Worm (Caenorhabditis elegans) whole organism, mixed stage, embryonic: Measurements from ENCODE around the gene F08F1.9.
A peak's percentile ranks its signal among the peaks of the same experiment; 100 is the strongest.

Experiments
- M03D4.4 ChIP-seq: sonication (generic microtip); optimal IDR thresholded peaks from 2 replicates; lab custom pipeline; 2017; ENCODE audit warnings: mild to moderate bottlenecking, missing genetic modification characterization, missing compliant biosample characterization
- bed-3 ChIP-seq: fragments of 200-800 bp; sonication (Bioruptor generic); optimal IDR thresholded peaks from 3 replicates; lab custom pipeline; 2018; ENCODE audit warnings: mild to moderate bottlenecking, missing genetic modification characterization, moderate library complexity, missing compliant biosample characterization
- blmp-1 ChIP-seq: fragments of 150-350 bp; optimal IDR thresholded peaks from 2 replicates; lab custom pipeline; 2014; ENCODE audit warnings: missing biosample characterization, missing genetic modification characterization
- ceh-39 ChIP-seq: fragments of 150-350 bp; optimal IDR thresholded peaks from 2 replicates; lab custom pipeline; 2014; ENCODE audit warnings: missing biosample characterization, missing genetic modification characterization
- ceh-43 ChIP-seq: fragments of 200-800 bp; sonication (Bioruptor generic); optimal IDR thresholded peaks from 2 replicates; lab custom pipeline; 2018; ENCODE audit warnings: mild to moderate bottlenecking, missing genetic modification characterization, moderate library complexity, missing compliant biosample characterization
- ceh-83 ChIP-seq: fragments of 200-800 bp; sonication (Bioruptor generic); optimal IDR thresholded peaks from 2 replicates; lab custom pipeline; 2018; ENCODE audit warnings: mild to moderate bottlenecking, missing genetic modification characterization, missing compliant biosample characterization
- ces-1 ChIP-seq: fragments of 150-350 bp; optimal IDR thresholded peaks from 2 replicates; lab custom pipeline; 2014; ENCODE audit warnings: missing biosample characterization, missing genetic modification reagents, missing genetic modification characterization
- cnd-1 ChIP-seq: fragments of 200-800 bp; sonication (Bioruptor generic); optimal IDR thresholded peaks from 2 replicates; lab custom pipeline; 2018; ENCODE audit warnings: mild to moderate bottlenecking, missing genetic modification characterization, missing compliant biosample characterization
- drap-1 ChIP-seq: fragments of 200-800 bp; sonication (Bioruptor generic); optimal IDR thresholded peaks from 3 replicates; lab custom pipeline; 2018; ENCODE audit warnings: mild to moderate bottlenecking, missing genetic modification characterization, missing compliant biosample characterization
- elt-1 ChIP-seq: sonication (generic microtip); optimal IDR thresholded peaks from 2 replicates; lab custom pipeline; 2017; ENCODE audit warnings: missing genetic modification characterization, mild to moderate bottlenecking, missing compliant biosample characterization, antibody characterized with exemption, moderate library complexity, borderline replicate concordance; ENCODE audit not compliant: insufficient read depth
- elt-3 ChIP-seq: fragments of 150-350 bp; optimal IDR thresholded peaks from 2 replicates; lab custom pipeline; 2014; ENCODE audit warnings: missing biosample characterization, missing genetic modification characterization
- flh-1 ChIP-seq: fragments of 200-800 bp; sonication (Bioruptor generic); optimal IDR thresholded peaks from 2 replicates; lab custom pipeline; 2018; ENCODE audit warnings: mild to moderate bottlenecking, missing genetic modification characterization, moderate library complexity, missing compliant biosample characterization
- ham-2 ChIP-seq: fragments of 200-800 bp; sonication (Bioruptor generic); optimal IDR thresholded peaks from 2 replicates; lab custom pipeline; 2018; ENCODE audit warnings: mild to moderate bottlenecking, missing genetic modification characterization, missing compliant biosample characterization
- hlh-1 ChIP-seq: fragments of 150-350 bp; optimal IDR thresholded peaks from 2 replicates; lab custom pipeline; 2014; ENCODE audit warnings: missing biosample characterization, missing genetic modification reagents, missing genetic modification characterization
- lin-13 ChIP-seq: fragments of 150-350 bp; optimal IDR thresholded peaks from 2 replicates; lab custom pipeline; 2014; ENCODE audit warnings: missing biosample characterization, missing genetic modification characterization
- lin-32 ChIP-seq: fragments of 200-800 bp; sonication (Bioruptor generic); optimal IDR thresholded peaks from 2 replicates; lab custom pipeline; 2018; ENCODE audit warnings: mild to moderate bottlenecking, missing genetic modification characterization, missing compliant biosample characterization
- lsy-2 ChIP-seq: fragments of 150-350 bp; optimal IDR thresholded peaks from 2 replicates; lab custom pipeline; 2014; ENCODE audit warnings: missing biosample characterization, missing genetic modification characterization
- mab-5 ChIP-seq: fragments of 150-350 bp; optimal IDR thresholded peaks from 2 replicates; lab custom pipeline; 2014; ENCODE audit warnings: missing biosample characterization, missing genetic modification characterization
- mep-1 ChIP-seq: fragments of 150-350 bp; optimal IDR thresholded peaks from 2 replicates; lab custom pipeline; 2017; ENCODE audit warnings: missing biosample characterization, missing genetic modification reagents, missing genetic modification characterization, inconsistent platforms
- mls-2 ChIP-seq: sonication (generic microtip); optimal IDR thresholded peaks from 2 replicates; lab custom pipeline; 2016; ENCODE audit warnings: mild to moderate bottlenecking, missing genetic modification characterization, moderate library complexity, missing compliant biosample characterization
- nhr-12 ChIP-seq: fragments of 150-350 bp; optimal IDR thresholded peaks from 2 replicates; lab custom pipeline; 2014; ENCODE audit warnings: missing biosample characterization, missing genetic modification characterization
- nhr-2 ChIP-seq: fragments of 150-350 bp; optimal IDR thresholded peaks from 2 replicates; lab custom pipeline; 2014; ENCODE audit warnings: missing biosample characterization, missing genetic modification characterization
- nhr-237 ChIP-seq: fragments of 150-350 bp; optimal IDR thresholded peaks from 2 replicates; lab custom pipeline; 2014; ENCODE audit warnings: missing biosample characterization, missing genetic modification characterization
- nhr-28 ChIP-seq: fragments of 150-350 bp; optimal IDR thresholded peaks from 2 replicates; lab custom pipeline; 2014; ENCODE audit warnings: missing biosample characterization, missing genetic modification characterization
- nhr-76 ChIP-seq: sonication (generic microtip); optimal IDR thresholded peaks from 2 replicates; lab custom pipeline; 2017; ENCODE audit warnings: missing biosample characterization, missing genetic modification characterization
- pha-4 ChIP-seq: fragments of 150-350 bp; optimal IDR thresholded peaks from 2 replicates; lab custom pipeline; 2018; ENCODE audit warnings: missing biosample characterization, missing genetic modification reagents, missing genetic modification characterization
- sem-2 ChIP-seq: fragments of 200-800 bp; sonication (Bioruptor generic); optimal IDR thresholded peaks from 2 replicates; lab custom pipeline; 2018; ENCODE audit warnings: mild to moderate bottlenecking, missing genetic modification characterization, missing compliant biosample characterization
- snpc-4 ChIP-seq: fragments of 150-350 bp; optimal IDR thresholded peaks from 2 replicates; lab custom pipeline; 2014; ENCODE audit warnings: missing biosample characterization, missing genetic modification characterization
- sptf-1 ChIP-seq: sonication (generic microtip); optimal IDR thresholded peaks from 2 replicates; lab custom pipeline; 2017; ENCODE audit warnings: mild to moderate bottlenecking, missing genetic modification characterization, moderate library complexity, missing compliant biosample characterization
- tbx-8 ChIP-seq: fragments of 200-800 bp; sonication (Bioruptor generic); optimal IDR thresholded peaks from 2 replicates; lab custom pipeline; 2018; ENCODE audit warnings: mild to moderate bottlenecking, missing genetic modification characterization, moderate library complexity, missing compliant biosample characterization
- unc-120 ChIP-seq: sonication (generic microtip); optimal IDR thresholded peaks from 2 replicates; lab custom pipeline; 2017; ENCODE audit warnings: missing genetic modification characterization, missing compliant biosample characterization; ENCODE audit not compliant: poor library complexity, severe bottlenecking
- unc-39 ChIP-seq: fragments of 150-350 bp; optimal IDR thresholded peaks from 2 replicates; lab custom pipeline; 2014; ENCODE audit warnings: missing biosample characterization, missing genetic modification characterization
- unc-62 ChIP-seq: fragments of 150-350 bp; optimal IDR thresholded peaks from 2 replicates; lab custom pipeline; 2014; ENCODE audit warnings: missing biosample characterization, missing genetic modification reagents, missing genetic modification characterization
- zip-8 ChIP-seq: fragments of 150-350 bp; optimal IDR thresholded peaks from 2 replicates; lab custom pipeline; 2014; ENCODE audit warnings: missing biosample characterization, missing genetic modification characterization
- ztf-11 ChIP-seq: fragments of 150-350 bp; optimal IDR thresholded peaks from 2 replicates; lab custom pipeline; 2014; ENCODE audit warnings: missing biosample characterization, missing genetic modification characterization

The F08F1.9 gene

DNA sequence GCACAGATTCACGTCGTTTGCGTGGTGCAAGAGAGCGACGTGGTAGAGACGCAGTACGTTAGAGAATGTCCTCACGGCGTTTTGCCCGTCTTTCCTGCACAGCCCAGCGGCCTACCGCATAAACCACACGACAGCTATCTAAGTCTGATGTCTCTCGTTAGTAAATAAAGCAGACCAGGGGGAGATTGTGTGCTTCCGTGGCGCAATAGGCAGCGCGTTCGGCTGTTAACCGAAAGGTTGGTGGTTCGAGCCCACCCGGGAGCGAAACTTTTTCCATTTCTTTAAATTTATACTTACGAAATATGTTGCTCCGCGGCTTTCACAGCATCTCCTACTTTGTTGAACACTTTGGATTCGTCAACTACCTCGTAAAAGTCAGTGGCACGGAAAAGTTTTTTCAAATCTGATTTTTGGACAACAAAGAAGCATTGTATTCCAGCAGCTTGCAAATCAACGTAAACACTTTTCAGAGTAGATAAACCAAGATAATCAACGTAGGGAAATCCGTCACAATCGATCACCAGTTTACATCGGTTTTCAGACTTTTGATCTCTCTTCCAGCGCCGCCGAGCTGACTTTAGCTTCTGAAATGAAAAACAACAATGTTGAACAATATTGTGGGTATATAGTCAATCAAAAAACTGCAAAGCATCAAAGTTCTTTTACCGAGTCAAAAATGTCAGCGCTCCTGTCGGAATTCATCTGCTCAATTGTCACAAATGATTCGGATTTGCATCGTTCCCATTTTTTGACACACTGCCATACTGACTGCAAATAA lies 6.2 kb downstream of the F08F1.9 start:
- TF ChIP-seq drap-1 (GFP tag; lab: Kevin White, UChicago) (peak; percentile 98), elt-1 (no peak), unc-62 (GFP tag; lab: Kevin White, UChicago) (peak; percentile 57), nhr-76 (tag; lab: Kevin White, UChicago) (no peak), hlh-1 (peak; percentile 55), nhr-237 (peak; percentile 89), zip-8 (tag; lab: Kevin White, UChicago) (peak; percentile 45), ceh-43 (GFP tag; lab: Kevin White, UChicago) (peak; percentile 94), snpc-4 (tag; lab: Kevin White, UChicago) (no peak), ceh-39 (tag; lab: Kevin White, UChicago) (no peak), flh-1 (GFP tag; lab: Kevin White, UChicago) (peak; percentile 89), unc-39 (peak; percentile 79), blmp-1 (tag; lab: Kevin White, UChicago) (no peak), mab-5 (tag; lab: Kevin White, UChicago) (peak; percentile 74), ztf-11 (tag; lab: Kevin White, UChicago) (peak; percentile 73), lsy-2 (peak; percentile 67), ham-2 (peak; percentile 99), mep-1 (peak; percentile 82), nhr-28 (tag; lab: Kevin White, UChicago) (peak; percentile 57), sptf-1 (peak; percentile 98), nhr-2 (tag; lab: Kevin White, UChicago) (no peak), nhr-12 (tag; lab: Kevin White, UChicago) (peak; percentile 89), tbx-8 (GFP tag; lab: Kevin White, UChicago) (peak; percentile 95), unc-120 (tag; lab: Kevin White, UChicago) (peak; percentile 97), lin-13 (tag; lab: Kevin White, UChicago) (peak; percentile 59), pha-4 (peak; percentile 80), bed-3 (GFP tag; lab: Kevin White, UChicago) (peak; percentile 93), ces-1 (peak; percentile 85), elt-3 (peak; percentile 36), M03D4.4 (tag; lab: Kevin White, UChicago) (peak; percentile 96), sem-2 (GFP tag; lab: Kevin White, UChicago) (peak; percentile 91), mls-2 (tag; lab: Kevin White, UChicago) (peak; percentile 99), cnd-1 (tag; lab: Kevin White, UChicago) (peak; percentile 97), lin-32 (GFP tag; lab: Kevin White, UChicago) (peak; percentile 94), ceh-83 (GFP tag; lab: Kevin White, UChicago) (peak; percentile 97)

DNA sequence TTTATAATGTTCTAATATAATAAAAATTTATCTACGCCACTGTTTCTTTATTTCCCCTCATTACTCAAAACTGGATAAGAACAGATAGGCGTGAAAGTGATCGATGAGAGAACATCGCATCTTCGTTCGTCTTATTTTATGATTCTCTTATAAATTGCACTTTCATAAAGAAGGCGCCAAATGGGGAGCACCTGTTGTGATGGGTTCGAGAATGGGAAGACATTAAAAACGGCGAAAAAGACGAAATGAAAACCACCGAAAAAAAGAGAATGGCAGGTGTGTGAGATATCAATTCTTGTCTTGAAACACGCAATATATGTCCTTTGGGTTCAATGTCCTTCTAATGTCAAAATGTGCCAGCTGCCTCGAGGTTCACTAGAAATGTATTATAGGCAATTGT lies 16.4 kb downstream of the F08F1.9 start:
- TF ChIP-seq mep-1, result no peak
- TF ChIP-seq mab-5 (tag; lab: Kevin White, UChicago), result no peak
- TF ChIP-seq ceh-43 (GFP tag; lab: Kevin White, UChicago), result no peak
- no peak for TF ChIP-seq unc-62 (GFP tag; lab: Kevin White, UChicago)
- TF ChIP-seq nhr-76 (tag; lab: Kevin White, UChicago), result no peak
- TF ChIP-seq drap-1 (GFP tag; lab: Kevin White, UChicago), result no peak
- TF ChIP-seq lsy-2, result no peak
- no peak for TF ChIP-seq unc-120 (tag; lab: Kevin White, UChicago)
- no peak for TF ChIP-seq elt-3
- no peak for TF ChIP-seq blmp-1 (tag; lab: Kevin White, UChicago)

ce11 chrX:8392539-8392996 lies 18.1 kb downstream of the F08F1.9 start, which contains the start of gene wrk-1:
Gene wrk-1, minus strand, starts transcription at chrX:8392589.
- TF ChIP-seq pha-4 (no peak), unc-62 (GFP tag; lab: Kevin White, UChicago) (no peak), zip-8 (tag; lab: Kevin White, UChicago) (no peak), cnd-1 (tag; lab: Kevin White, UChicago) (no peak), ceh-39 (tag; lab: Kevin White, UChicago) (no peak)
